Worm (Caenorhabditis elegans) whole organism, early embryonic: ENCODE measurements around the gene irld-20.

Source experiments
- F13C5.2 ChIP-seq: sonication (generic microtip); optimal IDR thresholded peaks from 2 replicates; lab custom pipeline; 2017; ENCODE audit warnings: mild to moderate bottlenecking, missing genetic modification characterization, inconsistent platforms, missing compliant biosample characterization
- ama-1 ChIP-seq: fragments of 150-350 bp; optimal IDR thresholded peaks from 2 replicates; lab custom pipeline; 2014
- flt-1 ChIP-seq: fragments of 200-800 bp; sonication (Bioruptor generic); IDR thresholded peaks from 2 replicates; pipeline ENCODE4 v1.3.6; 2022; ENCODE audit warnings: missing genetic modification characterization, missing compliant biosample characterization

DNA sequence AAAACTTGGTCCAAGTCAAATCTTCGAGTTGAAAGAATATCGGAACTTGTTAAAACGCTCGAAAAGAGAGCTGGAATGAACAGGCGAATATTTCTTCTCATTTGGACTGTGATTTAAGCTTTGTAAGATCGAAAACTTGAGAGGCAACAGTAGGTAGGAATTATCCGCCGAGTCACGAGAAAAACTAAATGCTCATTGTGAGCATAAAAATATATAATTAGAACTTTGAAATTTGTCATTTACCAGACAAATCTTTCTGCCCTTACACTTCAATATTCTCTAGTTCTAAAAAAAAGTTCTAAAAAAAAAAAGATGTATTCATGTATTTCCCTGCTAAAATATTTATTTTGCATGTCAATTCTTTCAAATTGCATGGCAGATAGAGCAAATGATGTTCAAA is 13.3 kb downstream of the irld-20 start, which contains the start of the genes irld-19 and irld-61:
- no peak for TF ChIP-seq F13C5.2
- no peak for TF ChIP-seq flt-1 (GFP tag; lab: Robert Waterston, UW)
- no peak for TF ChIP-seq ama-1 (lab: Kevin White, UChicago)
